Fruit fly (Drosophila melanogaster) ovary, adult (tissue): ENCODE results near the gene Eato.
A peak's percentile ranks its signal among the peaks of the same experiment; 100 is the strongest.

ENCODE experiments used
- CG17801 ChIP-seq: fragments of 200-800 bp; optimal IDR thresholded peaks from 2 replicates; lab custom pipeline; 2019; ENCODE audit warnings: missing biosample characterization, mild to moderate bottlenecking, missing genetic modification characterization, moderate library complexity; ENCODE audit not compliant: partially characterized antibody

Eato gene

DNA sequence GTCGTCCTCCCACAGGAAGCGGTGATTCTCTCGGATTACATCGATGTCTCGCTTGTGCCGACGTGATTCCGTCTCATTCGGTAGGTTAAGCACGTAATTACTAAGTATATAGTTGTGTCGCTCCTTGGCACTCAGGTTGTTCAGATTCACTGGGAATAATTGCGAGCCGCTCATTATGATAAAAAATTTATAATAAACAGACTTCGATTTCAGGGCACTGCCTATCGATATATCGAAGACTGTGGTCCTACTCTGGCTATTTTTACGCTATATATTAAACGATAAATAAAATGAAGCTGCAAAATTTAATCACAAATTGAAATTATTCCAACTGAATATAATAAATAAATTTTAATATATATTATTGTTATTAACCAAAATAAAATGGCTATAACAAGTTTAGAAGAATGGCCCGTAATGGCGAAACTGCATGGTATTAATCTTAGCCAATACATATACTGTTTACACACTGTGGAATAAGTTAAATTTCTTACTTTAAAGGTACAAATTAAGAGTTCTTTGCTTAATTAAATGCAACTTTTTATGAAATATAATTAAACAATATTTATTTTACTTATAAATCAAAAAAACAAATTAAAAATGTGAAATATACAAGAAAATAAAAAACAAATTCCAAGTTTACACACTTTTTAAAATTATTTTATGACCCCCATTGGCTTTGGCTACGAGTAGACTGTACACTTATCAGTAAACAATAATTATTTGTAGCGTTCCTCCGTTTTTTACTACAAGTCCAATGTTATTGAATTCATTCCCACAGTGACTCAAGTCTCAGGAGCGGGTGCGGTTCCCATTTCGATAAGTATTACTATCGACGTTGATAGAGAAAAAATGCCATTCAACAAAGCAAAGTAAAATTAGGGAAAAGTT lies at the start of gene Eato:
TSS of gene Eato (plus strand) at position 821 of the 891 bp plus-strand sequence.
- no peak for TF ChIP-seq CG17801 (GFP tag; lab: Kevin White, UChicago)

DNA sequence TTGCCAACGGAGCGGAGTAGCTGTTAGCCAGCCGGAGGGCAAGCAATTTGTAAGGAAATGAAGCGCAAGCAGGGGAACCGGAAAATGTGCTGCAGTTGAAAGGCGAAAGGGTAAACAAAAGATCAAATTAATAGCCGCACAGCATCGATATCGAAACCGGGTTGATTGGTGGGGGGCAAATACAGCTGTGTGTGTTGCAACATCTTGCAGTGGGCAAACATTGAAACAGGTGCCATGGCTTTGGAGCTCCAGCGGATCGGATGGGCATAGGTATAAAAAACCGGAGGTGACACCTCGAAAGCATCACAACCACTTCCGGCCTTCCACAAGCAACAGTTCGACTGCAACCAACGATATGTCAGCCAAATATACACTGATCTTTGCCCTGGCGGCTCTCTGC lies 48.0 kb upstream of the Eato start, which contains the start of gene nur:
TSS of gene nur (plus strand) at position 301 of the 400 bp plus-strand sequence.
- no peak for TF ChIP-seq CG17801 (GFP tag; lab: Kevin White, UChicago)

DNA sequence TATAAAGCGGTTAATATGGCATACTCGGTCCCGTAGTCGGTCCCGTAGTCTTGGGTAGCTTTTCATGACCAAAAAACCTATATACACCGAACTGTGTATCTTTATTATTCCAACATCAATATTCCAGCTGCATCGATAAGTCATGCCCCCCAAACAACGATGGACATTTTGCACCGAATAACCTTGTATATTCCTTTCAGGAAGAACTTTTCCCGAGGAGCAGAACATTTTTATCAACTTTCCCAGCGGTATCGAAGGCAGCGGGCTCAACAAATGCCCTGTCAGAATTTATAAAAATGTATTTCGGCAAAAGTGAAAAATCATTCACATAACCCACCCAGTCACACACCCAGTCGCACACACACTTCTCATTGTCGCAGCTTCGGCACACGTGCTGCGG lies 37.2 kb upstream of the Eato start, which contains the start of gene TM9SF4:
TSS of gene TM9SF4 (plus strand) at position 301 of the 400 bp plus-strand sequence.
- no peak for TF ChIP-seq CG17801 (GFP tag; lab: Kevin White, UChicago)

DNA sequence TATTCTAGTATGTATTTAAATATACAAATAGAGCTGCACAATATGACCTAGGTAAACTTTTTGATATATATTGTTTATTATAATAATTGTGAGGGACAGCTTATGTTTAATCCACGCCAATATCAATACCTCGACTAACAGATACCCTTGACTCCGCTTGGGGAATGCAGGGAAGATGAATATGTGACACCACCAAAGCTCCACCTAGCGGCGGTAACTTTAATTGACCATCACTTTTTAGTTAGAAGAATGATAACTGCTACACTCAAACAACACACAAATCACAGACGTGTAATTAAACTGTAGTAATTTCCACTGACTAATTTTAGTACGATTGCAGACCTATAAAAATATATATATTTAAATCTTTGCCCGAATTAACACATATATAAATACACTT lies 20.7 kb upstream of the Eato start:
- no peak for TF ChIP-seq CG17801 (GFP tag; lab: Kevin White, UChicago)

DNA sequence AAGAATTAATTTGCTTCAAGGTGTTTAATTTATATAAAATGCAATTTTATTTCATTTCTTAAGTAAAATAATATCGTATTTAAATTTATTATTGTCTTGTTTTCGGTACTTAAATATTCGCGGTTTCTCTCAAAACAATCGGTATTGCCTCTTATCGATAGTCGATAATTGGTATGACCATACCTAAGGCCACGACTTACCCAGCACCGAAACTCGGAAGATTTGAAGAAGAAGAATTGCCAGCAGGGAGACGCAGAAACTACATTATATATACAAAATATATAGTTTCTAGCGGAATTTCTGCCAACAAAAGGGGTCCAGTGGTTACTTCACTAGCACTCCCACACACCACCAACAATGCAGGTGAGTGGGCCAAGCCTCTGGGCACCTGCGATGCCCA lies 13.0 kb upstream of the Eato start:
- TF ChIP-seq CG17801 (GFP tag; lab: Kevin White, UChicago) = no peak

DNA sequence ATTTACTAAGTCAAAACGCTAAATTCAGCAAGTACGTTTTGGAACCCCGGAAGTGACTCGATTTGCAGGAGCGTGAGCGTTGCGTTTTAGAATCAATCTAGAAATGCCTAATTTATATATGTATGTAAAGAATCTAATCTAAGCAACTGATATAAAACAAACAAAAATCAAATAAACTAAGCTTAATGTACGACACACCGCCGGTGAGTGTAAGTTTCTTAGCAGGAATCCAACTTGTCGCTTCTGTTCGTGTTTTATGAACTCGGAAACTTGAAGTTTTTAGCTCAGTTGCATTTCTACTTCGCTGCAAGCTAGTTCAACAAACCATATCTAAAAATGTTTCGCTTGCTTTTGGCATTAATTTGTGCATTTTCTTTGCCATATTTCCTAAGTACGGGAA lies 10.2 kb upstream of the Eato start, which contains the start of gene CG43376:
TSS of gene CG43376 (plus strand) at position 301 of the 400 bp plus-strand sequence.
- TF ChIP-seq CG17801 (GFP tag; lab: Kevin White, UChicago) = no peak

DNA sequence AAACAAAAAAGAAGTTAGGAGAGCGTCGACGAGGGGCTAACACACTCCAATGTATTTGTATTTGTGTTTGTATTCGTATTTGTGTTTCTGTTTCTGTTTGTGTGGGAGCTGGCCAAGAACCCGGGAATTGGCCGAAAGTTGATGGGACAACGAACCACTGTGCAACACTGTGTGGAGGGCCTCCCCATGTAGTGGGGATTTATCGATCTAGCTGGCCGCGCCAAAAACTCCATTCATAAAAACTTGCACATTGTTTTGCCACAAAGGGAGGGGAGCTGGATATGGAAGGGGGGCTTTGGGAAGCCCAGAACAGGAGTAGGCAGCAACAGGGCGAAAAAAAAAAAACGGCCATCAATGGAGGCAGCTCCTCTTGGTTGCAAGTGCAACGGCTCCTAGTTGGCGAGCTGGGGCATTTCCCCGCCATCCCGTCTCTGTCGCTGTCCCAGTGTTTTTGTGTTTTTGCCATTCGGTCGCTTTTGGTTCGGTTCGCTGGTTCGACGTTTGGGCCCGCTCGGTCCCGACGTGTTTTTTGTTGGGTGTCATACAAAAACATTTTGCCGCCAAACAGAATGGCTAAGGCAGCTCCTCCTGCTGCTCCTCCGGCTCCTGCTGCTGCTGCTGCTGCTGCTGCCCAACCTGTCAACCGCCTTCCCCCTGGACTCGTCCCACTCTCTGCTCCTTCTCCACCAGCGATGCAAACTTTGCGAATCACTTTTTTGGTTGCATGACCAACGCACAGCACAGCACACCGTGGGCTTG lies 6.8 kb upstream of the Eato start:
- no peak for TF ChIP-seq CG17801 (GFP tag; lab: Kevin White, UChicago)

DNA sequence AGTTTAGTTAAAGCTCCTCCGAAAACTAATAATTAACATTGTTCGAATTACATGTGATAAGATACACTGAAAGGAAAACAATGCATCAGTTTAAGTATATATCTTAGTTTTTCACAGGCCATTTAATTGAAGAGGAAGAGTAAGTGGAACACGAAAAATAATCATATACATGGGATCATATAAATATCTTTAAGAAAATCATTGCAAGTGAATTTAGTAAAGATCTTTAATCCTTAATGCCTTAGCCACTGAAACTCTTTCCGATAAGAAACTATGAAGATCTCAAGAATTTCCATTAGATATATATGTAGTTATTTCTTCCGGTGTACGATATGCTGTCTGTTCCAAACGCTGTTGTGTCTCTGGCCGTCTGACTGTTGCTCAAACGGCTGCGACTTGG lies 5.2 kb upstream of the Eato start:
- TF ChIP-seq CG17801 (GFP tag; lab: Kevin White, UChicago) = peak; percentile 14

DNA sequence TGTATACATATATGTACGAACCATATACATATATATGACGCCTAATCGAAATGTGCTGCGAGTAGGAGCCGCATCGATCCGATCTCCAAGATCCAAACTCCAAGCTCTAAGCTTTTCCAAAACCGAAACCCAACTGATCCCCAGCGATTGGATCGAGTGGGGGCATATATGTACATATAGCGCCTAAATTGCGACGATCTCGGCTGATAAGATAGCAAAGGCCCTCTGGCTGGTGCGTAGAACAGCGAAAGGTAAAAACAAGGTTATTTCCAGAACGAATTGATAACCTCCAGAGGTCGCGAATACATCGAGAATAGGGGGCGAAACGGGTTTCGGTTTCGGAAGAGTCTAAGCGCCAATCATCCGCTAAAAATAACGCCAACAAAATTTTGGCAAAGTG lies 4.7 kb upstream of the Eato start:
- TF ChIP-seq CG17801 (GFP tag; lab: Kevin White, UChicago) = no peak

DNA sequence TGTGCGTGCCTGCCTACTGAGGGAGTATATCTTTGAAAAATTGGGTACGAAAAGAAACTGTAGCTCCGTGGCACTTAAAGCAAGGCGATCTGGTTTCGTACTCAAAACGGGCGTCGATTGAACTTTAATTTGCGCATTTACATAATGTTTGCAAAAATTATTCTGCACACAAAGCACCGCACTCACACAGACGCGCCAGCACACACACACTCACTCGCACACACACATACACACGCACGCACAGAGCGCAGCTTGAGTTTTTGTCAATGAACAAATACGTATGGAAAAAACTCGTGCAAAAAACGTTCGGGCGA lies 4.1 kb upstream of the Eato start:
- TF ChIP-seq CG17801 (GFP tag; lab: Kevin White, UChicago) = no peak

DNA sequence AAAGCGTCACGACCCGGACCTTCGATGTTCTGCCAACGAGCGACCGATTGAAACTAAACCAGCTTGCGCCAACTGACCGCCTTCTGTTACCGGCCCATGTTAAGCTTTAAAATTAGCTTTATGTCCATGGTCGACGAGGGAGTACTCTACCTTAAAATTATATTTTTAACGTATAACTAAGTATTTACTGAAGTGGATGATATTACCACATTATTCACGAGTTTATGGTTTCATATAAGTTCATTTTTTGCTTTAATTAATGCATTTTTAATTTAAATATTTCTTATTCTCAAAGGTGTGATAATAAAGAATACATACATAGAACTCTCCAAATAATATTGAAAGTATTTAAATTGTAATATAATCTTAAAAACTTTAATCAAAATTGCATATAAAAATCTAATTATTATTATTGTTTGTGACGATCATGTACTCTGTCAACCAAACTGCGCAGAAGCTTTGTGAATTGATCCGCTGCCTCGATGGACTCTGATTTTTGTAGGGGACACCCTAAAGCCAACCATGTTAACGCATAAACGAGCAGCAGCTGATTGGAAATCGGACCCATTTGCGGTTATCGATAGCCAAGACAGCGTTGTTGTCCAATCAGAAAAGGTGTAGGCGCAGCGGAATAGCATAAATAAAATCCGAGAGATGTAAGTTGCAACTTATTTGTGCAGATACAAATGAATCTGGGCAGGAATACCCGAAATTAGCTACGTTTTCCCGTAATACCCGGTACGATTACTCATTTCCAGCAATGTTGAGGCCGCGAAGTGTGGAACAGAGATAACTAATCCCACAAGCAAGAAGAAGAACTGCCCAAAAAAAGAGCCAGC lies 3.6 kb upstream of the Eato start, which contains the start of the genes CG9008 and p38b:
TSS of gene CG9008 (minus strand) at position 57 of the 839 bp plus-strand sequence.
TSS of gene p38b (plus strand) at position 581 of the 839 bp plus-strand sequence.
- TF ChIP-seq CG17801 (GFP tag; lab: Kevin White, UChicago) = peak; percentile 47

DNA sequence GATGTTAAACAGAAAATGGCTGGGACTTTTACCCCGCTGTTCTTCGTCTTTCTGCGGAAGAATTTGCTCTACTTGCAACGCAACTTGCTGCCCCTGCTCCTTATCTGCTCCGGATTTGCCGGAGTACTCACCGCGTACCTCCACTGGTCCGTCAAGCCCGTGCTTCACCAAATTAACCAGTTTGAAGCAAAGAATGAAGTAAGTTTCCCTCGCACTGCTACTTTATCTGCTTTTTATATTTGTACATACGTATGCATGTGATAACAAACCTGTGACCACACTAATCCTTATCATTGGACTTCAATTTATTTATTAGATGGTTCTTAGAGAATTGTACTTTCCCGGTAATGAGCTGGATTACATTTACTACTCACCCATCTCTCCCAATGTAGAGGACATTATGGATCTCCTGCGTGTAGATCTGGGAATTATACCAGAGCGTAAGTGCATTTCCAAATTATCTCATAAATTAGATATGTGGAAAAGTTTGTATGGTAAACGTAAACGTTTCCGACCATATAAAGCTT lies 334 bp downstream of the Eato start, which contains the start of gene CG16890:
TSS of gene CG16890 (minus strand) at position 184 of the 527 bp plus-strand sequence.
- TF ChIP-seq CG17801 (GFP tag; lab: Kevin White, UChicago) = no peak

DNA sequence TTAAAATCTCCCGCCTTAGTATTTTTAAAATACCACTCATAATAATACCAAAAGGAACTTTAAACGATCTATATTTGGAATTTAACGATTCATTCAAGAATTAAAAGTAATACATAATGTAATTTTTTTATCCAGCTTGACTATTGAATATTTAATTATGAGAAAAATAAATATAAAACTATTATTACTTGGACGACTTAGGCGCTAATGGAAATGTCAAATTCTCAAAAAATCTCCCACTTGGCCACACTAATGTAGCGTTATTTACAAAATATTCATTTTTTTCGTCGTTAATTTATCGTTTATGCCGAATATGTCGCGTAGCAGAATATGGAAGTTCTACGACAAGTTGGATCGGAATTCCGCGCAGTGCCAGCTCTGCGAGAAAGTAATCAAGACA lies 6.8 kb downstream of the Eato start, which contains the start of gene CG16863:
TSS of gene CG16863 (plus strand) at position 245 of the 400 bp plus-strand sequence.
- no peak for TF ChIP-seq CG17801 (GFP tag; lab: Kevin White, UChicago)

DNA sequence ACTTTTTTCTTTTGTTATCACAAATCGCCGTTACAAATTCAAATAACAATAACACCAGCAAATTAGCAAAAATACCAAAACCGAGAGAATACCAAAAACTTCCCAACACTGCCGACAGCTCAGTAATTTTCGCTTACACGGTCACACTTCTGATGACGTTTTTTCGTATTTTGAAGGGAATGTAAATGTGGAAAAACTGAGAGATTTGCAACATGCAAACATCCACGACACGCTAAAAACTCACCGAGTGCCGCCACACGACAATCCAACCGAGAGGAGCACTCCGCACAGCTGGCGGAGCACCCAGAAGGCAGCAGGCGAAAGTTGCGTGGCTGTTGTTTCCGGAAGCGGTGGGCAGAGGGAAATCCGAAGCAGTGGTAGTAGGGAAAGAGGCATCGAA lies 9.5 kb downstream of the Eato start, which contains the start of gene Sec71:
TSS of gene Sec71 (plus strand) at position 117 of the 400 bp plus-strand sequence.
- peak; percentile 32 for TF ChIP-seq CG17801 (GFP tag; lab: Kevin White, UChicago)
